Worm (Caenorhabditis elegans) whole organism, L1 larva: ENCODE results near the gene lin-3.

ENCODE experiments used
- C04F5.9 ChIP-seq: sonication (generic microtip); optimal IDR thresholded peaks from 2 replicates; lab custom pipeline; 2016; ENCODE audit warnings: missing genetic modification characterization, missing compliant biosample characterization
- elt-2 ChIP-seq: sonication (generic microtip); optimal IDR thresholded peaks from 2 replicates; lab custom pipeline; 2016; ENCODE audit warnings: missing genetic modification characterization, mild to moderate bottlenecking, inconsistent platforms, missing compliant biosample characterization, missing genetic modification reagents
- lsy-2 ChIP-seq, 2 experiments: fragments of 150-350 bp; optimal IDR thresholded peaks; 2 replicates each; lab custom pipeline; 2014; ENCODE audit warnings: missing biosample characterization in 2 of 2, missing genetic modification characterization in 2 of 2
- mep-1 ChIP-seq: fragments of 150-350 bp; optimal IDR thresholded peaks from 2 replicates; lab custom pipeline; 2014; ENCODE audit warnings: missing biosample characterization, missing genetic modification characterization
- skn-1 ChIP-seq: fragments of 150-350 bp; optimal IDR thresholded peaks from 2 replicates; lab custom pipeline; 2014; ENCODE audit warnings: missing biosample characterization, missing genetic modification characterization

DNA sequence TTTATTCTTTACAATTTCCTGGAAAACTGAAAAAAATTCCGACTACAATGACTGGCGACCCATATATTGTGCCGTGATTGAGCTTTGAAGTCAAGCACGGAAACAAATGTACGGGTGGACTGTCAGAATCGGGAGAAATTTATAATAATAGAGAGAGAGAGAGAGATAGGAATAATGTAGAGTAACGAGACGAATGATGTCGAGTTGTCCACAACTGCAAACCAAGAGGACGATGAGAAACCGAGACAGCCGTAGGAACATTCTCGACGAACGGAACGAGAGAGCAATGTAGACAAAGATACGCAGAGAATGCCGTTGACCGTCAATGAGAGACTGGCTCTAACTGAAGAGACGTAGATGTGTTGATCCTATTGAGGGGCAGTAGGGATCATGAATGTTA, 26.5 kb upstream of the lin-3 start:
- TF ChIP-seq C04F5.9, result no peak
- peak; percentile 78 to 81 for TF ChIP-seq lsy-2 (tag; optimal IDR thresholded peaks at IDR 0.05; lab: Kevin White, UChicago)
- TF ChIP-seq skn-1, result peak; percentile 90
- TF ChIP-seq elt-2 (tag; lab: Kevin White, UChicago), result peak; percentile 9
- TF ChIP-seq mep-1 (tag; lab: Kevin White, UChicago), result peak; percentile 92
